Worm (Caenorhabditis elegans) whole organism, midembryonic: Measurements from ENCODE around the gene fbxc-51.

Experiments used
- T22C8.4 ChIP-seq: fragments of 200-800 bp; sonication (Bioruptor generic); IDR thresholded peaks from 2 replicates; pipeline ENCODE4 v1.3.6; 2022; ENCODE audit warnings: missing genetic modification characterization, missing compliant biosample characterization
- cog-1 ChIP-seq: sonication (generic microtip); optimal IDR thresholded peaks from 2 replicates; lab custom pipeline; 2016; ENCODE audit warnings: missing genetic modification characterization, missing compliant biosample characterization
- flt-1 ChIP-seq: fragments of 200-800 bp; sonication (Bioruptor generic); IDR thresholded peaks from 2 replicates; pipeline ENCODE4 v1.3.6; 2022; ENCODE audit warnings: missing genetic modification characterization, missing compliant biosample characterization
- klf-2 ChIP-seq: fragments of 200-800 bp; sonication (Bioruptor generic); conservative IDR thresholded peaks from 2 replicates; pipeline ENCODE4 v1.3.6; 2022; ENCODE audit warnings: missing genetic modification reagents, missing genetic modification characterization, missing compliant biosample characterization
- med-1 ChIP-seq: sonication (generic microtip); optimal IDR thresholded peaks from 2 replicates; lab custom pipeline; 2017; ENCODE audit warnings: missing genetic modification characterization, mild to moderate bottlenecking, missing compliant biosample characterization, antibody characterized with exemption, missing genetic modification reagents; ENCODE audit not compliant: insufficient read depth
- ref-1 ChIP-seq: fragments of 200-800 bp; sonication (Bioruptor generic); conservative IDR thresholded peaks from 2 replicates; pipeline ENCODE4 v1.3.6; 2022; ENCODE audit warnings: missing genetic modification reagents, missing genetic modification characterization, missing compliant biosample characterization
- tab-1 ChIP-seq: fragments of 200-800 bp; sonication (Bioruptor generic); IDR thresholded peaks from 2 replicates; pipeline ENCODE4 v1.3.6; 2022; ENCODE audit warnings: missing genetic modification characterization, missing compliant biosample characterization
- ztf-23 ChIP-seq: fragments of 200-800 bp; sonication (Bioruptor generic); IDR thresholded peaks from 2 replicates; pipeline ENCODE4 v1.3.6; 2022; ENCODE audit warnings: missing genetic modification reagents, missing genetic modification characterization, missing compliant biosample characterization
- ztf-29 ChIP-seq: fragments of 200-800 bp; sonication (Bioruptor generic); IDR thresholded peaks from 2 replicates; pipeline ENCODE4 v1.3.6; 2022; ENCODE audit warnings: missing genetic modification reagents, missing genetic modification characterization, missing compliant biosample characterization

ce11 chrII:861564-861963 is 7.0 kb upstream of the fbxc-51 start, which contains the start of gene Y46B2A.4:
- TF ChIP-seq ztf-29 (GFP tag; lab: Robert Waterston, UW) (no peak), klf-2 (GFP tag; lab: Robert Waterston, UW) (no peak), med-1 (GFP tag; lab: Kevin White, UChicago) (no peak), T22C8.4 (GFP tag; lab: Robert Waterston, UW) (no peak), ref-1 (GFP tag; lab: Robert Waterston, UW) (no peak), ztf-23 (no peak), flt-1 (GFP tag; lab: Robert Waterston, UW) (no peak), cog-1 (tag; lab: Kevin White, UChicago) (no peak), tab-1 (no peak)
